Fruit fly (Drosophila melanogaster) whole organism, embryonic: ENCODE data around the gene CG13086.
A peak's percentile ranks its signal among the peaks of the same experiment; 100 is the strongest.

Experiments used
- Ada2b ChIP-seq: fragments of 200-800 bp; sonication (Bioruptor generic); IDR thresholded peaks from 2 replicates; pipeline ENCODE4 v1.3.6; 2022; ENCODE audit warnings: missing biosample characterization, missing genetic modification characterization
- Adf1 ChIP-seq: fragments of 200-800 bp; sonication (Bioruptor generic); IDR thresholded peaks from 2 replicates; pipeline ENCODE4 v1.3.6; 2022; ENCODE audit warnings: missing biosample characterization, missing genetic modification characterization
- Aef1 ChIP-seq: fragments of 200-800 bp; sonication (Bioruptor generic); IDR thresholded peaks from 3 replicates; pipeline ENCODE4 v1.3.6; 2022; ENCODE audit warnings: missing biosample characterization, missing genetic modification characterization
- Bdp1 ChIP-seq: fragments of 200-800 bp; sonication (Bioruptor generic); optimal IDR thresholded peaks from 3 replicates; lab custom pipeline; 2016; ENCODE audit warnings: missing biosample characterization, missing genetic modification characterization
- Bgb ChIP-seq: fragments of 200-800 bp; sonication (Bioruptor generic); IDR thresholded peaks from 2 replicates; pipeline ENCODE4 v1.3.6; 2022; ENCODE audit warnings: missing biosample characterization, missing genetic modification characterization; ENCODE audit not compliant: partially characterized antibody
- CG10147 ChIP-seq: fragments of 200-800 bp; sonication (Bioruptor generic); optimal IDR thresholded peaks from 2 replicates; lab custom pipeline; 2019; ENCODE audit warnings: missing biosample characterization, mild to moderate bottlenecking, missing genetic modification characterization, moderate library complexity
- CG10321 ChIP-seq: fragments of 200-800 bp; sonication (Bioruptor generic); IDR thresholded peaks from 2 replicates; pipeline ENCODE4 v1.3.6; 2022; ENCODE audit warnings: missing biosample characterization, missing genetic modification characterization
- CG11560 ChIP-seq: fragments of 200-800 bp; sonication (Bioruptor generic); IDR thresholded peaks from 3 replicates; pipeline ENCODE4 v1.3.6; 2022; ENCODE audit warnings: missing biosample characterization, missing genetic modification characterization
- CG12236 ChIP-seq: fragments of 200-800 bp; sonication (Bioruptor generic); optimal IDR thresholded peaks from 2 replicates; lab custom pipeline; 2016; ENCODE audit warnings: missing biosample characterization, missing genetic modification characterization
- CG12659 ChIP-seq: fragments of 200-800 bp; sonication (Bioruptor generic); optimal IDR thresholded peaks from 3 replicates; lab custom pipeline; 2017; ENCODE audit warnings: mild to moderate bottlenecking, missing biosample characterization, missing genetic modification reagents, missing genetic modification characterization
- CG13123 ChIP-seq: fragments of 200-800 bp; sonication (Bioruptor generic); optimal IDR thresholded peaks from 2 replicates; lab custom pipeline; 2016; ENCODE audit warnings: missing biosample characterization, missing genetic modification characterization
- CG13287 ChIP-seq: fragments of 200-800 bp; sonication (Bioruptor generic); IDR thresholded peaks from 2 replicates; pipeline ENCODE4 v1.3.6; 2022; ENCODE audit warnings: missing biosample characterization, missing genetic modification characterization; ENCODE audit not compliant: partially characterized antibody
- CG14441 ChIP-seq: fragments of 200-800 bp; sonication (Bioruptor generic); IDR thresholded peaks from 2 replicates; pipeline ENCODE4 v1.3.6; 2022; ENCODE audit warnings: missing biosample characterization, missing genetic modification characterization
- CG1603 ChIP-seq: fragments of 200-800 bp; sonication (Bioruptor generic); optimal IDR thresholded peaks from 2 replicates; lab custom pipeline; 2019; ENCODE audit warnings: missing biosample characterization, mild to moderate bottlenecking, missing genetic modification characterization, moderate library complexity
- CG1647 ChIP-seq: fragments of 200-800 bp; sonication (Bioruptor generic); optimal IDR thresholded peaks from 3 replicates; lab custom pipeline; 2016; ENCODE audit warnings: missing biosample characterization, missing genetic modification characterization
- CG17361 ChIP-seq: fragments of 200-800 bp; sonication (Bioruptor generic); IDR thresholded peaks from 3 replicates; pipeline ENCODE4 v1.3.6; 2022; ENCODE audit warnings: missing biosample characterization, missing genetic modification characterization
- CG18764 ChIP-seq: fragments of 200-800 bp; sonication (Bioruptor generic); optimal IDR thresholded peaks from 3 replicates; lab custom pipeline; 2016; ENCODE audit warnings: missing biosample characterization, missing genetic modification characterization
- CG2199 ChIP-seq: fragments of 200-800 bp; sonication (Bioruptor generic); IDR thresholded peaks from 3 replicates; pipeline ENCODE4 v1.3.6; 2022; ENCODE audit warnings: missing biosample characterization, missing genetic modification characterization
- CG3407 ChIP-seq: fragments of 200-800 bp; sonication (Bioruptor generic); optimal IDR thresholded peaks from 2 replicates; lab custom pipeline; 2018; ENCODE audit warnings: missing biosample characterization, mild to moderate bottlenecking, missing genetic modification characterization
- CG34224 ChIP-seq: fragments of 200-800 bp; sonication (Bioruptor generic); IDR thresholded peaks from 3 replicates; pipeline ENCODE4 v1.3.6; 2022; ENCODE audit warnings: missing biosample characterization, missing genetic modification characterization; ENCODE audit not compliant: partially characterized antibody
- CG6683 ChIP-seq: fragments of 200-800 bp; sonication (Bioruptor generic); optimal IDR thresholded peaks from 2 replicates; lab custom pipeline; 2017; ENCODE audit warnings: missing biosample characterization, mild to moderate bottlenecking, missing genetic modification characterization, missing genetic modification reagents
- CG6791 ChIP-seq: fragments of 200-800 bp; sonication (Bioruptor generic); IDR thresholded peaks from 3 replicates; pipeline ENCODE4 v1.3.6; 2022; ENCODE audit warnings: missing biosample characterization, missing genetic modification characterization; ENCODE audit not compliant: partially characterized antibody
- CG8388 ChIP-seq: fragments of 200-800 bp; sonication (Bioruptor generic); optimal IDR thresholded peaks from 2 replicates; lab custom pipeline; 2019; ENCODE audit warnings: missing biosample characterization, mild to moderate bottlenecking, missing genetic modification characterization, moderate library complexity
- Dref ChIP-seq: fragments of 200-800 bp; sonication (Bioruptor generic); IDR thresholded peaks from 2 replicates; pipeline ENCODE4 v1.3.6; 2022; ENCODE audit warnings: missing biosample characterization, missing genetic modification characterization
- Eip74EF ChIP-seq, 2 experiments: fragments of 200-800 bp in 1 of 2; fragments of >200 bp in 1 of 2; sonication (Bioruptor generic) in 1 of 2; optimal IDR thresholded peaks; 2 replicates each; lab custom pipeline; 2017 to 2019; ENCODE audit warnings: missing biosample characterization in 2 of 2, missing genetic modification characterization in 2 of 2, mild to moderate bottlenecking in 1 of 2, moderate library complexity in 1 of 2
- Fer1 ChIP-seq: fragments of 200-800 bp; sonication (Bioruptor generic); optimal IDR thresholded peaks from 2 replicates; lab custom pipeline; 2017; ENCODE audit warnings: missing biosample characterization, mild to moderate bottlenecking, missing genetic modification characterization
- HLH4C ChIP-seq: fragments of 200-800 bp; sonication (Bioruptor generic); IDR thresholded peaks from 3 replicates; pipeline ENCODE4 v1.3.6; 2022; ENCODE audit warnings: missing biosample characterization, missing genetic modification characterization; ENCODE audit not compliant: partially characterized antibody
- HmgZ ChIP-seq: fragments of 200-800 bp; sonication (Bioruptor generic); optimal IDR thresholded peaks from 2 replicates; lab custom pipeline; 2018; ENCODE audit warnings: missing biosample characterization, mild to moderate bottlenecking, missing genetic modification characterization
- Nf-YA ChIP-seq: fragments of 200-800 bp; sonication (Bioruptor generic); IDR thresholded peaks from 2 replicates; pipeline ENCODE4 v1.3.6; 2022; ENCODE audit warnings: missing biosample characterization, missing genetic modification characterization
- PHDP ChIP-seq: fragments of 200-800 bp; sonication (Bioruptor generic); optimal IDR thresholded peaks from 3 replicates; lab custom pipeline; 2018; ENCODE audit warnings: missing biosample characterization, mild to moderate bottlenecking, missing genetic modification characterization, moderate library complexity
- abd-A ChIP-seq: fragments of 200-800 bp; sonication (Bioruptor generic); optimal IDR thresholded peaks from 3 replicates; lab custom pipeline; 2019; ENCODE audit warnings: missing biosample characterization, mild to moderate bottlenecking, missing genetic modification characterization, moderate library complexity
- dmrt99B ChIP-seq: fragments of 200-800 bp; sonication (Bioruptor generic); optimal IDR thresholded peaks from 2 replicates; lab custom pipeline; 2018; ENCODE audit warnings: missing biosample characterization, mild to moderate bottlenecking, missing genetic modification characterization, moderate library complexity
- en ChIP-seq: fragments of 200-800 bp; sonication (Bioruptor generic); optimal IDR thresholded peaks from 2 replicates; lab custom pipeline; 2016; ENCODE audit warnings: missing biosample characterization, missing genetic modification characterization
- grn ChIP-seq: fragments of 200-800 bp; sonication (Bioruptor generic); optimal IDR thresholded peaks from 3 replicates; lab custom pipeline; 2017; ENCODE audit warnings: missing biosample characterization, missing genetic modification characterization
- hbn ChIP-seq: fragments of 200-800 bp; sonication (Bioruptor generic); IDR thresholded peaks from 2 replicates; pipeline ENCODE4 v1.3.6; 2022; ENCODE audit warnings: missing biosample characterization, missing genetic modification characterization; ENCODE audit not compliant: partially characterized antibody
- luna ChIP-seq: fragments of 200-800 bp; sonication (Bioruptor generic); optimal IDR thresholded peaks from 2 replicates; lab custom pipeline; 2016; ENCODE audit warnings: missing biosample characterization, missing genetic modification characterization
- nerfin-2 ChIP-seq: fragments of 200-800 bp; sonication (Bioruptor generic); IDR thresholded peaks from 2 replicates; pipeline ENCODE4 v1.3.6; 2022; ENCODE audit warnings: missing biosample characterization, missing genetic modification characterization; ENCODE audit not compliant: partially characterized antibody
- org-1 ChIP-seq: fragments of 200-800 bp; sonication (Bioruptor generic); optimal IDR thresholded peaks from 2 replicates; lab custom pipeline; 2017; ENCODE audit warnings: missing biosample characterization, missing genetic modification characterization
- otp ChIP-seq: fragments of 200-800 bp; sonication (Bioruptor generic); IDR thresholded peaks from 3 replicates; pipeline ENCODE4, ENCODE4 v1.3.6; 2022; ENCODE audit warnings: missing biosample characterization, missing genetic modification characterization
- phol ChIP-seq: fragments of 200-800 bp; sonication (Bioruptor generic); optimal IDR thresholded peaks from 3 replicates; lab custom pipeline; 2018; ENCODE audit warnings: missing biosample characterization, mild to moderate bottlenecking, missing genetic modification characterization, moderate library complexity
- pnt ChIP-seq: fragments of 200-800 bp; sonication (Bioruptor generic); optimal IDR thresholded peaks from 3 replicates; lab custom pipeline; 2016; ENCODE audit warnings: missing biosample characterization, missing genetic modification characterization
- prd ChIP-seq, 3 experiments: fragments of >200 bp in 2 of 3; fragments of 200-800 bp in 1 of 3; sonication (Bioruptor generic) in 1 of 3; optimal IDR thresholded peaks in 2 of 3; IDR thresholded peaks in 1 of 3; 2 replicates in 2 of 3; 3 replicates in 1 of 3; pipeline versions ENCODE4 v1.3.6 to Lab custom; 2017 to 2022; ENCODE audit warnings: missing biosample characterization in 1 of 3, missing genetic modification characterization in 1 of 3
- seq ChIP-seq: fragments of 200-800 bp; sonication (Bioruptor generic); IDR thresholded peaks from 2 replicates; pipeline ENCODE4 v1.3.6; 2022; ENCODE audit warnings: missing biosample characterization, missing genetic modification characterization
- slbo ChIP-seq: fragments of 200-800 bp; sonication (Bioruptor generic); IDR thresholded peaks from 2 replicates; pipeline ENCODE4 v1.3.6; 2022; ENCODE audit warnings: missing biosample characterization, missing genetic modification characterization
- so ChIP-seq: fragments of 200-800 bp; sonication (Bioruptor generic); IDR thresholded peaks from 3 replicates; pipeline ENCODE4 v1.3.6; 2022; ENCODE audit warnings: missing biosample characterization, missing genetic modification characterization
- ssp ChIP-seq: fragments of 200-800 bp; sonication (Bioruptor generic); IDR thresholded peaks from 2 replicates; pipeline ENCODE4 v1.3.6; 2022; ENCODE audit warnings: missing biosample characterization, missing genetic modification characterization
- toy ChIP-seq: fragments of 200-800 bp; sonication (Bioruptor generic); IDR thresholded peaks from 2 replicates; pipeline ENCODE4 v1.3.6; 2022; ENCODE audit warnings: missing biosample characterization, missing genetic modification characterization
- trem ChIP-seq: fragments of 200-800 bp; optimal IDR thresholded peaks from 3 replicates; lab custom pipeline; 2019; ENCODE audit warnings: missing biosample characterization, mild to moderate bottlenecking, missing genetic modification characterization, moderate library complexity
- unpg ChIP-seq: fragments of 200-800 bp; sonication (Bioruptor generic); optimal IDR thresholded peaks from 3 replicates; lab custom pipeline; 2018; ENCODE audit warnings: missing biosample characterization, mild to moderate bottlenecking, missing genetic modification characterization, moderate library complexity
- yki ChIP-seq: fragments of >200 bp; optimal IDR thresholded peaks from 3 replicates; lab custom pipeline; 2018
- zfh1 ChIP-seq: fragments of 200-800 bp; sonication (Bioruptor generic); IDR thresholded peaks from 3 replicates; pipeline ENCODE4 v1.3.6; 2022; ENCODE audit warnings: missing biosample characterization, missing genetic modification characterization

The CG13086 gene

DNA sequence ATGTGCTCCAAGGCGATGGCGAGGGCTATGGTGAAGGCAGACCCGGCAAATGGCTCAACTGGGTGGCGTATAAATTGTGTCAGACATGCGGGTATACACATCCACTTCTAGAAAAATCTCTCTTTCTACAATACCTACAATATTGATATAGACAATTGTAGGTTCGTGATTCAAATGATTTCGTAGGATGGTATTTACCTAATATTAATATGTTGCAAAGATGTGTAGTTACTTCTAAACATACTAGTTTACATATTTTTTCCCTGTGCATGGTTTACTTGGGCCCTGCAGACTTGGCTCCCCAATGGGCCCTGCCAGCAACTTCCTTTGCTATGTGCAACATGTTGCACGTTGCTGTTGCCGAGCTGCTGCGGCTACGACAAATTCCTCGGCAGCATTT is 22.2 kb upstream of the CG13086 start (continued):
- TF ChIP-seq Adf1 = no peak
- TF ChIP-seq org-1 (GFP tag; lab: Kevin White, UChicago) = no peak
- no peak for TF ChIP-seq CG34224 (GFP tag; lab: Robert Waterston, UW)
- TF ChIP-seq CG2199 = no peak
- peak; percentile 25 for TF ChIP-seq CG12236 (GFP tag; lab: Kevin White, UChicago)
- TF ChIP-seq CG17361 (GFP tag; lab: Robert Waterston, UW) = peak; percentile 59; the same call in 1 of the 3 replicates
- no peak for TF ChIP-seq CG1647 (GFP tag; lab: Kevin White, UChicago)
- no peak for TF ChIP-seq Bgb
- TF ChIP-seq CG1603 (tag; lab: Kevin White, UChicago) = peak; percentile 83
- peak; percentile 68 for TF ChIP-seq unpg (GFP tag; lab: Kevin White, UChicago)
- TF ChIP-seq Ada2b (GFP tag; lab: Robert Waterston, UW) = no peak
- peak; percentile 49 for TF ChIP-seq PHDP (tag; lab: Kevin White, UChicago)
- TF ChIP-seq abd-A (tag; lab: Kevin White, UChicago) = no peak
- peak; percentile 52 for TF ChIP-seq dmrt99B
- TF ChIP-seq CG6791 (GFP tag; lab: Robert Waterston, UW) = no peak
- no peak for TF ChIP-seq CG13123 (GFP tag; lab: Kevin White, UChicago)
- no peak for TF ChIP-seq Dref
- TF ChIP-seq CG13287 (GFP tag; lab: Robert Waterston, UW) = no peak
- no peak for TF ChIP-seq CG11560
- TF ChIP-seq seq (GFP tag; lab: Robert Waterston, UW) = no peak
- peak; percentile 5 for TF ChIP-seq Bdp1 (GFP tag; lab: Kevin White, UChicago)
- no peak for TF ChIP-seq luna (GFP tag; lab: Kevin White, UChicago)
- no peak for TF ChIP-seq grn (GFP tag; lab: Kevin White, UChicago)
- TF ChIP-seq zfh1 (GFP tag; lab: Robert Waterston, UW) = peak; percentile 63; the same call in 2 of the 3 replicates
- no peak for TF ChIP-seq slbo
- no peak for TF ChIP-seq yki (lab: Kevin White, UChicago)
- TF ChIP-seq Eip74EF (GFP tag; optimal IDR thresholded peaks at IDR 0.05; lab: Kevin White, UChicago) = no peak
- TF ChIP-seq CG8388 (GFP tag; lab: Kevin White, UChicago) = peak; percentile 69
- no peak for TF ChIP-seq hbn (GFP tag; lab: Robert Waterston, UW)
- TF ChIP-seq ssp (GFP tag; lab: Robert Waterston, UW) = no peak
- no peak for TF ChIP-seq toy (GFP tag; lab: Robert Waterston, UW)
- TF ChIP-seq CG10147 (GFP tag; lab: Kevin White, UChicago) = no peak
- TF ChIP-seq CG10321 (GFP tag; lab: Robert Waterston, UW) = no peak
- peak; percentile 32 for TF ChIP-seq pnt
- no peak for TF ChIP-seq Aef1 (GFP tag; lab: Robert Waterston, UW)
- TF ChIP-seq Fer1 (GFP tag; lab: Kevin White, UChicago) = no peak
- peak; percentile 34 for TF ChIP-seq trem (tag; lab: Kevin White, UChicago)
- no peak for TF ChIP-seq nerfin-2 (GFP tag; lab: Robert Waterston, UW)
- no peak for TF ChIP-seq CG14441 (GFP tag; lab: Robert Waterston, UW)
- TF ChIP-seq CG12659 (GFP tag; lab: Kevin White, UChicago) = peak; percentile 1
- no peak for TF ChIP-seq en (GFP tag; lab: Kevin White, UChicago)
- no peak for TF ChIP-seq so
- peak; percentile 68 for TF ChIP-seq phol (tag; lab: Kevin White, UChicago)
- no peak for TF ChIP-seq prd (optimal IDR thresholded peaks at IDR 0.05; lab: Kevin White, UChicago)
- TF ChIP-seq prd (GFP tag; IDR thresholded peaks at IDR 0.05; lab: Robert Waterston, UW) = peak; percentile 52; the same call in 1 of the 3 replicates
- no peak for TF ChIP-seq Nf-YA (GFP tag; lab: Robert Waterston, UW)
- TF ChIP-seq HmgZ (tag; lab: Kevin White, UChicago) = no peak
- no peak for TF ChIP-seq HLH4C (GFP tag; lab: Robert Waterston, UW)
- 0 out of 3 replicates have a peak, but pooled peaks have one; percentile 51 for TF ChIP-seq otp
- peak; percentile 21 for TF ChIP-seq CG18764 (GFP tag; lab: Kevin White, UChicago)
- TF ChIP-seq CG3407 (GFP tag; lab: Kevin White, UChicago) = peak; percentile 41
- no peak for TF ChIP-seq CG6683 (GFP tag; lab: Kevin White, UChicago)
